Fruit fly (Drosophila melanogaster) whole organism, embryonic: ENCODE results near the gene CG7985.

ENCODE experiments used
- Ada2b ChIP-seq: fragments of 200-800 bp; sonication (Bioruptor generic); IDR thresholded peaks from 2 replicates; pipeline ENCODE4 v1.3.6; 2022; ENCODE audit warnings: missing biosample characterization, missing genetic modification characterization
- CG10565 ChIP-seq: fragments of 200-800 bp; sonication (Bioruptor generic); optimal IDR thresholded peaks from 3 replicates; lab custom pipeline; 2016; ENCODE audit warnings: missing biosample characterization, mild to moderate bottlenecking, missing genetic modification characterization
- CG11093 ChIP-seq: fragments of 200-800 bp; sonication (Bioruptor generic); IDR thresholded peaks from 3 replicates; pipeline ENCODE4 v1.3.6; 2022; ENCODE audit warnings: missing biosample characterization, missing genetic modification characterization
- CG12219 ChIP-seq: fragments of 200-800 bp; sonication (Bioruptor generic); optimal IDR thresholded peaks from 3 replicates; lab custom pipeline; 2018; ENCODE audit warnings: missing biosample characterization, mild to moderate bottlenecking, missing genetic modification characterization
- CG13287 ChIP-seq: fragments of 200-800 bp; sonication (Bioruptor generic); IDR thresholded peaks from 2 replicates; pipeline ENCODE4 v1.3.6; 2022; ENCODE audit warnings: missing biosample characterization, missing genetic modification characterization; ENCODE audit not compliant: partially characterized antibody
- CG13424 ChIP-seq: fragments of 200-800 bp; sonication (Bioruptor generic); optimal IDR thresholded peaks from 2 replicates; lab custom pipeline; 2019; ENCODE audit warnings: missing biosample characterization, mild to moderate bottlenecking, missing genetic modification characterization, moderate library complexity
- CG14710 ChIP-seq: fragments of 200-800 bp; sonication (Bioruptor generic); optimal IDR thresholded peaks from 3 replicates; lab custom pipeline; 2019; ENCODE audit warnings: missing biosample characterization, mild to moderate bottlenecking, missing genetic modification characterization, moderate library complexity
- CG14965 ChIP-seq: fragments of 200-800 bp; sonication (Bioruptor generic); optimal IDR thresholded peaks from 2 replicates; lab custom pipeline; 2016; ENCODE audit warnings: missing biosample characterization, missing genetic modification characterization, borderline replicate concordance
- CG15696 ChIP-seq: fragments of 200-800 bp; sonication (Bioruptor generic); optimal IDR thresholded peaks from 2 replicates; lab custom pipeline; 2019; ENCODE audit warnings: missing biosample characterization, mild to moderate bottlenecking, missing genetic modification characterization, moderate library complexity
- CG17568 ChIP-seq: fragments of 200-800 bp; sonication (Bioruptor generic); optimal IDR thresholded peaks from 2 replicates; lab custom pipeline; 2018; ENCODE audit warnings: missing biosample characterization, mild to moderate bottlenecking, missing genetic modification characterization, moderate library complexity
- CG30403 ChIP-seq: fragments of 200-800 bp; sonication (Bioruptor generic); optimal IDR thresholded peaks from 3 replicates; lab custom pipeline; 2016; ENCODE audit warnings: missing biosample characterization, missing genetic modification characterization
- CG31441 ChIP-seq: fragments of 200-800 bp; sonication (Bioruptor generic); IDR thresholded peaks from 2 replicates; pipeline ENCODE4 v1.3.6; 2022; ENCODE audit warnings: missing biosample characterization, missing genetic modification characterization
- CG32532 ChIP-seq: fragments of 200-800 bp; sonication (Bioruptor generic); IDR thresholded peaks from 2 replicates; pipeline ENCODE4 v1.3.6; 2022; ENCODE audit warnings: missing biosample characterization, missing genetic modification characterization
- CG33213 ChIP-seq: fragments of 200-800 bp; sonication (Bioruptor generic); optimal IDR thresholded peaks from 3 replicates; lab custom pipeline; 2016; ENCODE audit warnings: missing biosample characterization, missing genetic modification characterization
- CG5245 ChIP-seq: fragments of 200-800 bp; sonication (Bioruptor generic); optimal IDR thresholded peaks from 3 replicates; lab custom pipeline; 2016; ENCODE audit warnings: missing biosample characterization, missing genetic modification characterization
- CG6175 ChIP-seq: fragments of 200-800 bp; sonication (Bioruptor generic); IDR thresholded peaks from 3 replicates; pipeline ENCODE4 v1.3.6; 2022; ENCODE audit warnings: missing biosample characterization, missing genetic modification characterization
- CG6813 ChIP-seq: fragments of 200-800 bp; sonication (Bioruptor generic); optimal IDR thresholded peaks from 2 replicates; lab custom pipeline; 2017; ENCODE audit warnings: missing biosample characterization, missing genetic modification characterization, mild to moderate bottlenecking, moderate library complexity, missing genetic modification reagents
- CG7745 ChIP-seq: fragments of 200-800 bp; sonication (Bioruptor generic); optimal IDR thresholded peaks from 2 replicates; lab custom pipeline; 2018; ENCODE audit warnings: missing biosample characterization, mild to moderate bottlenecking, missing genetic modification characterization, moderate library complexity
- CG7987 ChIP-seq: fragments of 200-800 bp; sonication (Bioruptor generic); optimal IDR thresholded peaks from 2 replicates; lab custom pipeline; 2018; ENCODE audit warnings: missing biosample characterization, mild to moderate bottlenecking, missing genetic modification characterization, moderate library complexity
- CG8765 ChIP-seq: fragments of 200-800 bp; sonication (Bioruptor generic); IDR thresholded peaks from 2 replicates; pipeline ENCODE4 v1.3.6; 2022; ENCODE audit warnings: missing biosample characterization, missing genetic modification characterization
- Dip2 ChIP-seq: fragments of 200-800 bp; sonication (Bioruptor generic); IDR thresholded peaks from 2 replicates; pipeline ENCODE4 v1.3.6; 2022; ENCODE audit warnings: missing biosample characterization, missing genetic modification characterization
- Gsc ChIP-seq: fragments of 200-800 bp; sonication (Bioruptor generic); IDR thresholded peaks from 2 replicates; pipeline ENCODE4 v1.3.6; 2022; ENCODE audit warnings: missing biosample characterization, missing genetic modification characterization
- H2.0 ChIP-seq: fragments of 200-800 bp; sonication (Bioruptor generic); IDR thresholded peaks from 2 replicates; pipeline ENCODE4 v1.3.6; 2022; ENCODE audit warnings: missing biosample characterization, missing genetic modification characterization
- HHEX ChIP-seq: fragments of 200-800 bp; sonication (Bioruptor generic); optimal IDR thresholded peaks from 3 replicates; lab custom pipeline; 2017; ENCODE audit warnings: missing biosample characterization, mild to moderate bottlenecking, missing genetic modification characterization, missing genetic modification reagents
- Neu2 ChIP-seq: fragments of 200-800 bp; sonication (Bioruptor generic); optimal IDR thresholded peaks from 3 replicates; lab custom pipeline; 2016; ENCODE audit warnings: missing biosample characterization, missing genetic modification characterization, borderline replicate concordance
- Nf-YB ChIP-seq: fragments of 200-800 bp; sonication (Bioruptor generic); optimal IDR thresholded peaks from 3 replicates; lab custom pipeline; 2019; ENCODE audit warnings: missing biosample characterization, mild to moderate bottlenecking, missing genetic modification characterization, moderate library complexity
- PHDP ChIP-seq: fragments of 200-800 bp; sonication (Bioruptor generic); optimal IDR thresholded peaks from 3 replicates; lab custom pipeline; 2018; ENCODE audit warnings: missing biosample characterization, mild to moderate bottlenecking, missing genetic modification characterization, moderate library complexity
- Side ChIP-seq: fragments of 200-800 bp; sonication (Bioruptor generic); optimal IDR thresholded peaks from 2 replicates; lab custom pipeline; 2016; ENCODE audit warnings: missing biosample characterization, missing genetic modification characterization
- Sox102F ChIP-seq: fragments of 200-800 bp; sonication (Bioruptor generic); optimal IDR thresholded peaks from 2 replicates; lab custom pipeline; 2018; ENCODE audit warnings: missing biosample characterization, mild to moderate bottlenecking, missing genetic modification characterization, moderate library complexity
- TFAM ChIP-seq: fragments of 200-800 bp; sonication (Bioruptor generic); optimal IDR thresholded peaks from 2 replicates; lab custom pipeline; 2017; ENCODE audit warnings: missing biosample characterization, missing genetic modification characterization, inconsistent platforms
- cwo ChIP-seq: fragments of 200-800 bp; sonication (Bioruptor generic); optimal IDR thresholded peaks from 3 replicates; lab custom pipeline; 2017; ENCODE audit warnings: missing biosample characterization, missing genetic modification characterization, mild to moderate bottlenecking, moderate library complexity, missing genetic modification reagents
- dmrt11E ChIP-seq: fragments of 200-800 bp; sonication (Bioruptor generic); optimal IDR thresholded peaks from 3 replicates; lab custom pipeline; 2018; ENCODE audit warnings: missing biosample characterization, mild to moderate bottlenecking, missing genetic modification characterization, moderate library complexity
- gcm ChIP-seq: fragments of 200-800 bp; sonication (Bioruptor generic); optimal IDR thresholded peaks from 2 replicates; lab custom pipeline; 2019; ENCODE audit warnings: missing biosample characterization, mild to moderate bottlenecking, missing genetic modification characterization, moderate library complexity
- gfzf ChIP-seq: fragments of 200-800 bp; sonication (Bioruptor generic); optimal IDR thresholded peaks from 2 replicates; lab custom pipeline; 2016; ENCODE audit warnings: missing biosample characterization, mild to moderate bottlenecking, missing genetic modification characterization, moderate library complexity
- h ChIP-seq: fragments of >200 bp; optimal IDR thresholded peaks from 2 replicates; lab custom pipeline; 2017
- ham ChIP-seq: fragments of 200-800 bp; sonication (Bioruptor generic); IDR thresholded peaks from 2 replicates; pipeline ENCODE4 v1.3.6; 2022; ENCODE audit warnings: missing biosample characterization, missing genetic modification characterization
- insv ChIP-seq, 2 experiments: fragments of 200-800 bp; sonication (Bioruptor generic); optimal IDR thresholded peaks; 3 replicates each; lab custom pipeline; 2016 to 2018; ENCODE audit warnings: missing biosample characterization in 2 of 2, missing genetic modification characterization in 2 of 2
- lmd ChIP-seq: fragments of 200-800 bp; sonication (Bioruptor generic); IDR thresholded peaks from 2 replicates; pipeline ENCODE4 v1.3.6; 2022; ENCODE audit warnings: missing biosample characterization, missing genetic modification characterization
- mld ChIP-seq: fragments of 200-800 bp; sonication (Bioruptor generic); IDR thresholded peaks from 3 replicates; pipeline ENCODE4 v1.3.6; 2022; ENCODE audit warnings: missing biosample characterization, missing genetic modification characterization; ENCODE audit not compliant: partially characterized antibody
- nau ChIP-seq: fragments of 200-800 bp; sonication (Bioruptor generic); optimal IDR thresholded peaks from 3 replicates; lab custom pipeline; 2017; ENCODE audit warnings: missing biosample characterization, mild to moderate bottlenecking, missing genetic modification characterization, missing genetic modification reagents
- pb ChIP-seq: fragments of 200-800 bp; sonication (Bioruptor generic); optimal IDR thresholded peaks from 3 replicates; lab custom pipeline; 2016; ENCODE audit warnings: missing biosample characterization, missing genetic modification characterization
- prd ChIP-seq, 3 experiments: fragments of >200 bp in 2 of 3; fragments of 200-800 bp in 1 of 3; sonication (Bioruptor generic) in 1 of 3; optimal IDR thresholded peaks in 2 of 3; IDR thresholded peaks in 1 of 3; 2 replicates in 2 of 3; 3 replicates in 1 of 3; pipeline versions ENCODE4 v1.3.6 to Lab custom; 2017 to 2022; ENCODE audit warnings: missing biosample characterization in 1 of 3, missing genetic modification characterization in 1 of 3
- run ChIP-seq: fragments of 200-800 bp; sonication (Bioruptor generic); optimal IDR thresholded peaks from 3 replicates; lab custom pipeline; 2018; ENCODE audit warnings: missing biosample characterization, mild to moderate bottlenecking, missing genetic modification characterization
- schlank ChIP-seq: fragments of 200-800 bp; sonication (Bioruptor generic); optimal IDR thresholded peaks from 2 replicates; lab custom pipeline; 2018; ENCODE audit warnings: missing biosample characterization, mild to moderate bottlenecking, missing genetic modification characterization
- trh ChIP-seq: fragments of 200-800 bp; sonication (Bioruptor generic); optimal IDR thresholded peaks from 2 replicates; lab custom pipeline; 2016; ENCODE audit warnings: missing biosample characterization, missing genetic modification characterization
- unpg ChIP-seq: fragments of 200-800 bp; sonication (Bioruptor generic); optimal IDR thresholded peaks from 3 replicates; lab custom pipeline; 2018; ENCODE audit warnings: missing biosample characterization, mild to moderate bottlenecking, missing genetic modification characterization, moderate library complexity
- zfh2 ChIP-seq: fragments of 200-800 bp; sonication (Bioruptor generic); optimal IDR thresholded peaks from 2 replicates; lab custom pipeline; 2016; ENCODE audit warnings: missing biosample characterization, missing genetic modification characterization

CG7985 gene

dm6 chr3R:18171983-18172967 lies 27.4 kb upstream of the CG7985 start (continued):
- TF ChIP-seq CG5245 = peak; percentile 89
- TF ChIP-seq CG32532 (GFP tag; lab: Robert Waterston, UW) = peak; percentile 90
- TF ChIP-seq lmd (GFP tag; lab: Robert Waterston, UW) = peak; percentile 94
- no peak for TF ChIP-seq gfzf
- peak; percentile 96 for TF ChIP-seq CG12219 (GFP tag; lab: Kevin White, UChicago)
- peak; percentile 92 for TF ChIP-seq HHEX (GFP tag; lab: Kevin White, UChicago)
- peak; percentile 92 for TF ChIP-seq gcm (GFP tag; lab: Kevin White, UChicago)
- peak; percentile 80 for TF ChIP-seq H2.0
- peak; percentile 93 for TF ChIP-seq unpg
- peak; percentile 91 for TF ChIP-seq CG15696
- TF ChIP-seq CG10565 (GFP tag; lab: Kevin White, UChicago) = peak; percentile 73
- TF ChIP-seq Side (GFP tag; lab: Kevin White, UChicago) = peak; percentile 91
- peak; percentile 83 for TF ChIP-seq Nf-YB (GFP tag; lab: Kevin White, UChicago)
- TF ChIP-seq CG6813 (GFP tag; lab: Kevin White, UChicago) = peak; percentile 89
- peak; percentile 69 for TF ChIP-seq schlank
- no peak for TF ChIP-seq h
- TF ChIP-seq CG8765 = peak; percentile 60
- peak; percentile 70 for TF ChIP-seq CG14965 (GFP tag; lab: Kevin White, UChicago)
- no peak for TF ChIP-seq CG13287
- TF ChIP-seq zfh2 = peak; percentile 84
- TF ChIP-seq Sox102F = peak; percentile 96
- no peak for TF ChIP-seq nau (GFP tag; lab: Kevin White, UChicago)
- TF ChIP-seq Dip2 (GFP tag; lab: Robert Waterston, UW) = peak; percentile 40; the same call in 1 of the 2 replicates
- peak; percentile 98 for TF ChIP-seq CG31441 (GFP tag; lab: Robert Waterston, UW)
- peak; percentile 46 for TF ChIP-seq Neu2 (GFP tag; lab: Kevin White, UChicago)
- TF ChIP-seq CG14710 = peak; percentile 93
- TF ChIP-seq CG17568 (GFP tag; lab: Kevin White, UChicago) = no peak
- no peak for TF ChIP-seq ham
- peak; percentile 74 for TF ChIP-seq CG33213 (GFP tag; lab: Kevin White, UChicago)
- no peak for TF ChIP-seq CG7745 (tag; lab: Kevin White, UChicago)
- TF ChIP-seq PHDP (tag; lab: Kevin White, UChicago) = peak; percentile 94
- TF ChIP-seq trh (GFP tag; lab: Kevin White, UChicago) = peak; percentile 71
- peak; percentile 91 for TF ChIP-seq dmrt11E (tag; lab: Kevin White, UChicago)
- TF ChIP-seq CG30403 = peak; percentile 96
- peak; percentile 56 for TF ChIP-seq TFAM (GFP tag; lab: Kevin White, UChicago)
- TF ChIP-seq CG11093 (GFP tag; lab: Robert Waterston, UW) = peak; percentile 86
- peak; percentile 88 for TF ChIP-seq run (tag; lab: Kevin White, UChicago)
- TF ChIP-seq mld = no peak
- TF ChIP-seq CG13424 (tag; lab: Kevin White, UChicago) = peak; percentile 98
- TF ChIP-seq CG7987 (GFP tag; lab: Kevin White, UChicago) = peak; percentile 65
- TF ChIP-seq Gsc (GFP tag; lab: Robert Waterston, UW) = peak; percentile 69
- peak; percentile 64 for TF ChIP-seq pb (GFP tag; lab: Kevin White, UChicago)
- TF ChIP-seq insv (GFP tag; optimal IDR thresholded peaks at IDR 0.05; lab: Kevin White, UChicago) = peak; percentile 14 to 69
- no peak for TF ChIP-seq prd (optimal IDR thresholded peaks at IDR 0.05; lab: Kevin White, UChicago)
- peak; percentile 93 for TF ChIP-seq prd (GFP tag; IDR thresholded peaks at IDR 0.05; lab: Robert Waterston, UW)
- TF ChIP-seq CG6175 (GFP tag; lab: Robert Waterston, UW) = no peak; the same call in 1 of the 3 replicates
- TF ChIP-seq cwo (GFP tag; lab: Kevin White, UChicago) = peak; percentile 91
- peak; percentile 84 for TF ChIP-seq Ada2b (GFP tag; lab: Robert Waterston, UW)
